Fruit fly (Drosophila melanogaster) Kc167 (cell line): ENCODE results near the gene RpL35.

ENCODE experiments used
- Myc ChIP-seq: fragments of >200 bp; optimal IDR thresholded peaks from 2 replicates; lab custom pipeline; 2017; ENCODE audit warnings: missing external identifiers
- Sin3A ChIP-seq: fragments of >200 bp; optimal IDR thresholded peaks from 2 replicates; lab custom pipeline; 2018; ENCODE audit warnings: missing external identifiers
- h ChIP-seq: fragments of >200 bp; optimal IDR thresholded peaks from 3 replicates; lab custom pipeline; 2018; ENCODE audit warnings: missing external identifiers
- insv ChIP-seq: fragments of >200 bp; optimal IDR thresholded peaks from 3 replicates; lab custom pipeline; 2018; ENCODE audit warnings: missing external identifiers
- psq ChIP-seq: fragments of >200 bp; optimal IDR thresholded peaks from 2 replicates; lab custom pipeline; 2017; ENCODE audit warnings: missing external identifiers
- ttk ChIP-seq: sonication (Bioruptor generic); optimal IDR thresholded peaks from 2 replicates; lab custom pipeline; 2017; ENCODE audit warnings: missing external identifiers

- TF ChIP-seq psq (lab: Kevin White, UChicago) (no peak), Sin3A (lab: Kevin White, UChicago) (no peak), ttk (lab: Kevin White, UChicago) (no peak), Myc (lab: Kevin White, UChicago) (no peak), insv (lab: Kevin White, UChicago) (no peak), h (no peak)
Measured at dm6 chrX:5690651-5691379, 18.6 kb downstream of the RpL35 start.
